Worm (Caenorhabditis elegans) whole organism, L1 larva: ENCODE results near the gene Y41C4A.18.

Experiments used
- mep-1 ChIP-seq: fragments of 150-350 bp; optimal IDR thresholded peaks from 2 replicates; lab custom pipeline; 2014; ENCODE audit warnings: missing biosample characterization, missing genetic modification characterization
- nhr-237 ChIP-seq: fragments of 150-350 bp; optimal IDR thresholded peaks from 2 replicates; lab custom pipeline; 2014; ENCODE audit warnings: missing biosample characterization, missing genetic modification characterization
- snpc-4 ChIP-seq: fragments of 150-350 bp; optimal IDR thresholded peaks from 2 replicates; lab custom pipeline; 2014; ENCODE audit warnings: missing biosample characterization, missing genetic modification characterization
- ztf-11 ChIP-seq, 2 experiments: sonication (generic microtip); optimal IDR thresholded peaks; 2 replicates each; lab custom pipeline; 2016 to 2017; ENCODE audit warnings: missing genetic modification characterization in 2 of 2, missing biosample characterization in 1 of 2, missing compliant biosample characterization in 1 of 2

DNA sequence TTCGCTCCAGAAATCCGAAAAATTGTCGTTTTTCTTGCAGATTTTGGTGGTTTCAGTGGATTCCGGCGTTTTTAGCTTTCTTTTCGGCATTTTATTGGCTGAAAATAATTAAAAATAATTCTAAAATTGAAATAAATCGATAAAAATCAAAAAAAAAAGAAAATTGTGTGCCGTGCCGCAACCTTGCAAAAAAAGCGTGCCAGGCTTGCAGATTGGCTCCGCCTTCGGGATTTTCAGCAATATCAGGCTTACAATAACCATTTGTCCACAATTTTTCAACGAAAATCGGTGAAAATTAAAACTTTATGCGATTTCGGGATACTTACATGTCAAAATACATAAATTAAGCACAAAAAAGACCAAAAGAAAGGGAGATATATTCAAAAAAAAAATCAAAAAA, 11.9 kb upstream of the Y41C4A.18 start, which contains the start of gene Y41C4A.9:
- TF ChIP-seq mep-1 (no peak), nhr-237 (tag; lab: Kevin White, UChicago) (no peak), ztf-11 (tag; optimal IDR thresholded peaks at IDR 0.05; lab: Kevin White, UChicago) (no peak), snpc-4 (tag; lab: Kevin White, UChicago) (no peak)
